Fruit fly (Drosophila melanogaster) whole organism, embryonic: ENCODE data around the gene Hs2st.

ENCODE experiments used
- Ada2b ChIP-seq: fragments of 200-800 bp; sonication (Bioruptor generic); IDR thresholded peaks from 2 replicates; pipeline ENCODE4 v1.3.6; 2022; ENCODE audit warnings: missing biosample characterization, missing genetic modification characterization
- Adf1 ChIP-seq: fragments of 200-800 bp; sonication (Bioruptor generic); IDR thresholded peaks from 2 replicates; pipeline ENCODE4 v1.3.6; 2022; ENCODE audit warnings: missing biosample characterization, missing genetic modification characterization
- Aef1 ChIP-seq: fragments of 200-800 bp; sonication (Bioruptor generic); IDR thresholded peaks from 3 replicates; pipeline ENCODE4 v1.3.6; 2022; ENCODE audit warnings: missing biosample characterization, missing genetic modification characterization
- Bgb ChIP-seq: fragments of 200-800 bp; sonication (Bioruptor generic); IDR thresholded peaks from 2 replicates; pipeline ENCODE4 v1.3.6; 2022; ENCODE audit warnings: missing biosample characterization, missing genetic modification characterization; ENCODE audit not compliant: partially characterized antibody
- CG10462 ChIP-seq: fragments of 200-800 bp; sonication (Bioruptor generic); optimal IDR thresholded peaks from 2 replicates; lab custom pipeline; 2016; ENCODE audit warnings: missing biosample characterization, missing genetic modification characterization
- CG12299 ChIP-seq: fragments of 200-800 bp; sonication (Bioruptor generic); optimal IDR thresholded peaks from 2 replicates; lab custom pipeline; 2018; ENCODE audit warnings: missing biosample characterization, mild to moderate bottlenecking, missing genetic modification characterization
- CG12769 ChIP-seq: fragments of 200-800 bp; sonication (Bioruptor generic); optimal IDR thresholded peaks from 2 replicates; lab custom pipeline; 2019; ENCODE audit warnings: missing biosample characterization, mild to moderate bottlenecking, missing genetic modification characterization, moderate library complexity
- CG17361 ChIP-seq: fragments of 200-800 bp; sonication (Bioruptor generic); IDR thresholded peaks from 3 replicates; pipeline ENCODE4 v1.3.6; 2022; ENCODE audit warnings: missing biosample characterization, missing genetic modification characterization
- CG18011 ChIP-seq: fragments of 200-800 bp; sonication (Bioruptor generic); optimal IDR thresholded peaks from 2 replicates; lab custom pipeline; 2017; ENCODE audit warnings: missing biosample characterization, missing genetic modification characterization, mild to moderate bottlenecking, moderate library complexity, missing genotype
- CG33557 ChIP-seq: fragments of 200-800 bp; sonication (Bioruptor generic); optimal IDR thresholded peaks from 2 replicates; lab custom pipeline; 2019; ENCODE audit warnings: missing biosample characterization, mild to moderate bottlenecking, missing genetic modification characterization, moderate library complexity
- CG3847 ChIP-seq: fragments of 200-800 bp; sonication (Bioruptor generic); IDR thresholded peaks from 2 replicates; pipeline ENCODE4 v1.3.6; 2022; ENCODE audit warnings: missing biosample characterization, missing genetic modification characterization
- CG42726 ChIP-seq: fragments of 200-800 bp; sonication (Bioruptor generic); IDR thresholded peaks from 2 replicates; pipeline ENCODE4 v1.3.6; 2022; ENCODE audit warnings: missing biosample characterization, missing genetic modification characterization; ENCODE audit not compliant: partially characterized antibody
- CG4360 ChIP-seq: fragments of 200-800 bp; sonication (Bioruptor generic); IDR thresholded peaks from 2 replicates; pipeline ENCODE4 v1.3.6; 2022; ENCODE audit warnings: missing biosample characterization, missing genetic modification characterization
- Deaf1 ChIP-seq: fragments of 200-800 bp; optimal IDR thresholded peaks from 3 replicates; lab custom pipeline; 2019; ENCODE audit warnings: missing biosample characterization, mild to moderate bottlenecking, missing genetic modification characterization, moderate library complexity
- Ets65A ChIP-seq: fragments of 200-800 bp; sonication (Bioruptor generic); peaks from one replicate; lab custom pipeline; 2016; ENCODE audit warnings: missing biosample characterization, missing genetic modification characterization
- Hmx ChIP-seq: fragments of 200-800 bp; sonication (Bioruptor generic); optimal IDR thresholded peaks from 2 replicates; lab custom pipeline; 2016; ENCODE audit warnings: missing biosample characterization, missing genetic modification characterization
- Neu2 ChIP-seq: fragments of 200-800 bp; sonication (Bioruptor generic); optimal IDR thresholded peaks from 3 replicates; lab custom pipeline; 2016; ENCODE audit warnings: missing biosample characterization, missing genetic modification characterization, borderline replicate concordance
- Nf-YB ChIP-seq: fragments of 200-800 bp; sonication (Bioruptor generic); optimal IDR thresholded peaks from 3 replicates; lab custom pipeline; 2019; ENCODE audit warnings: missing biosample characterization, mild to moderate bottlenecking, missing genetic modification characterization, moderate library complexity
- Nf-YC ChIP-seq: fragments of 200-800 bp; optimal IDR thresholded peaks from 3 replicates; lab custom pipeline; 2019; ENCODE audit warnings: missing biosample characterization, mild to moderate bottlenecking, missing genetic modification characterization, moderate library complexity
- Rfx ChIP-seq: fragments of 200-800 bp; sonication (Bioruptor generic); IDR thresholded peaks from 2 replicates; pipeline ENCODE4 v1.3.6; 2022; ENCODE audit warnings: missing biosample characterization, missing genetic modification characterization
- Stat92E ChIP-seq, 3 experiments: fragments of >200 bp in 2 of 3; fragments of 200-800 bp in 1 of 3; sonication (Bioruptor generic) in 1 of 3; optimal IDR thresholded peaks; 2 replicates each; lab custom pipeline; 2017 to 2019; ENCODE audit warnings: missing biosample characterization in 3 of 3, missing genetic modification characterization in 3 of 3, mild to moderate bottlenecking in 1 of 3, moderate library complexity in 1 of 3
- Trl ChIP-seq, 3 experiments: fragments of >200 bp in 2 of 3; fragments of 200-800 bp in 1 of 3; sonication (Bioruptor generic) in 1 of 3; optimal IDR thresholded peaks; 2 replicates in 1 of 3; 3 replicates in 2 of 3; lab custom pipeline; 2016 to 2017; ENCODE audit warnings: missing biosample characterization in 1 of 3, missing genetic modification characterization in 1 of 3
- Xbp1 ChIP-seq: fragments of 200-800 bp; sonication (Bioruptor generic); optimal IDR thresholded peaks from 3 replicates; lab custom pipeline; 2016; ENCODE audit warnings: missing biosample characterization, mild to moderate bottlenecking, missing genetic modification characterization
- abd-A ChIP-seq: fragments of 200-800 bp; sonication (Bioruptor generic); optimal IDR thresholded peaks from 3 replicates; lab custom pipeline; 2019; ENCODE audit warnings: missing biosample characterization, mild to moderate bottlenecking, missing genetic modification characterization, moderate library complexity
- ash1 ChIP-seq: fragments of 200-800 bp; sonication (Bioruptor generic); optimal IDR thresholded peaks from 2 replicates; lab custom pipeline; 2018; ENCODE audit warnings: missing biosample characterization, mild to moderate bottlenecking, missing genetic modification characterization
- bcd ChIP-seq: fragments of 200-800 bp; sonication (Bioruptor generic); optimal IDR thresholded peaks from 2 replicates; lab custom pipeline; 2017; ENCODE audit warnings: missing biosample characterization, mild to moderate bottlenecking, missing genetic modification characterization
- bowl ChIP-seq: fragments of 200-800 bp; sonication (Bioruptor generic); IDR thresholded peaks from 2 replicates; pipeline ENCODE4 v1.3.6; 2022; ENCODE audit warnings: missing biosample characterization, missing genetic modification characterization
- cg ChIP-seq: fragments of 200-800 bp; sonication (Bioruptor generic); optimal IDR thresholded peaks from 3 replicates; lab custom pipeline; 2019; ENCODE audit warnings: missing biosample characterization, mild to moderate bottlenecking, missing genetic modification characterization, moderate library complexity
- chinmo ChIP-seq: fragments of 200-800 bp; sonication (Bioruptor generic); IDR thresholded peaks from 4 replicates; pipeline ENCODE4 v1.3.6; 2022; ENCODE audit warnings: missing biosample characterization, missing genetic modification characterization; ENCODE audit not compliant: partially characterized antibody
- crol ChIP-seq: fragments of 200-800 bp; sonication (Bioruptor generic); IDR thresholded peaks from 2 replicates; pipeline ENCODE4 v1.3.6; 2022; ENCODE audit warnings: missing biosample characterization, missing genetic modification characterization
- dmrt99B ChIP-seq: fragments of 200-800 bp; sonication (Bioruptor generic); optimal IDR thresholded peaks from 2 replicates; lab custom pipeline; 2018; ENCODE audit warnings: missing biosample characterization, mild to moderate bottlenecking, missing genetic modification characterization, moderate library complexity
- ewg ChIP-seq: fragments of 200-800 bp; sonication (Bioruptor generic); optimal IDR thresholded peaks from 3 replicates; lab custom pipeline; 2017; ENCODE audit warnings: mild to moderate bottlenecking, missing biosample characterization, missing genetic modification reagents, missing genetic modification characterization
- gem ChIP-seq: fragments of 200-800 bp; sonication (Bioruptor generic); optimal IDR thresholded peaks from 2 replicates; lab custom pipeline; 2019; ENCODE audit warnings: missing biosample characterization, mild to moderate bottlenecking, missing genetic modification characterization, moderate library complexity
- prd ChIP-seq, 3 experiments: fragments of >200 bp in 2 of 3; fragments of 200-800 bp in 1 of 3; sonication (Bioruptor generic) in 1 of 3; optimal IDR thresholded peaks in 2 of 3; IDR thresholded peaks in 1 of 3; 2 replicates in 2 of 3; 3 replicates in 1 of 3; pipeline versions ENCODE4 v1.3.6 to Lab custom; 2017 to 2022; ENCODE audit warnings: missing biosample characterization in 1 of 3, missing genetic modification characterization in 1 of 3
- ro ChIP-seq: fragments of 200-800 bp; sonication (Bioruptor generic); IDR thresholded peaks from 2 replicates; pipeline ENCODE4 v1.3.6; 2022; ENCODE audit warnings: missing biosample characterization, missing genetic modification characterization
- row ChIP-seq: fragments of 200-800 bp; sonication (Bioruptor generic); IDR thresholded peaks from 3 replicates; pipeline ENCODE4 v1.3.6; 2022; ENCODE audit warnings: missing biosample characterization, missing genetic modification characterization
- ttk ChIP-seq: fragments of 200-800 bp; sonication (Bioruptor generic); IDR thresholded peaks from 2 replicates; pipeline ENCODE4 v2.1.2; 2022; ENCODE audit warnings: missing biosample characterization, missing genetic modification characterization
- wdn ChIP-seq: fragments of 200-800 bp; sonication (Bioruptor generic); IDR thresholded peaks from 2 replicates; pipeline ENCODE4 v1.3.6; 2022; ENCODE audit warnings: missing biosample characterization, missing genetic modification characterization
- wor ChIP-seq: fragments of 200-800 bp; sonication (Bioruptor generic); IDR thresholded peaks from 2 replicates; pipeline ENCODE4 v1.3.6; 2022; ENCODE audit warnings: missing biosample characterization, missing genetic modification characterization

Gene Hs2st

DNA sequence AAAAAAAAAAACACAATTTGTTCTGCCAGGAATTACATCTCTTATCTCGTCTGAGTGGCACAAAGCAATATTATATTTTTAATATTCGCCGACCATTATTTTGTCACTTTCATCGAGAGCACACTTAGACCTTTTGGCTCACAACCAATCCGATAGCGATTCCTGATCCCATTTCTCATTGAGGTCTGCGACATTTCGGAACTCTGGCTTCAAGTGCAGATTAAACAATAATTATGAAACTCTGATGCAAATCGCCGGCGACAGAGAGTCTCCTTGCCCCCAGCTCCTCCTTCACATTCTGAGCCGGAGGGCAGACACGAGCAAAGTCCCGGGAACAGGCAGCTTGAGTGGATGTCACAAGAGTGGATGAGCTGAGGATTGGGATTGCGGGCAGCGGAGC lies 24.5 kb upstream of the Hs2st start:
- TF ChIP-seq bcd (GFP tag; lab: Kevin White, UChicago): no peak
- TF ChIP-seq dmrt99B (tag; lab: Kevin White, UChicago): no peak
- no peak for TF ChIP-seq CG33557 (GFP tag; lab: Kevin White, UChicago)
- TF ChIP-seq Neu2 (GFP tag; lab: Kevin White, UChicago): no peak
- TF ChIP-seq Xbp1 (GFP tag; lab: Kevin White, UChicago): no peak
- no peak for TF ChIP-seq bowl (GFP tag; lab: Robert Waterston, UW)
- no peak for TF ChIP-seq CG17361
- no peak for TF ChIP-seq ro (GFP tag; lab: Robert Waterston, UW)
- no peak for TF ChIP-seq Bgb (GFP tag; lab: Robert Waterston, UW)
- TF ChIP-seq wdn (GFP tag; lab: Robert Waterston, UW): no peak
- TF ChIP-seq CG10462 (GFP tag; lab: Kevin White, UChicago): no peak
- TF ChIP-seq ash1 (GFP tag; lab: Kevin White, UChicago): no peak
- TF ChIP-seq ttk: no peak
- TF ChIP-seq CG12769: no peak
- no peak for TF ChIP-seq CG12299 (tag; lab: Kevin White, UChicago)
- no peak for TF ChIP-seq Ada2b (GFP tag; lab: Robert Waterston, UW)

DNA sequence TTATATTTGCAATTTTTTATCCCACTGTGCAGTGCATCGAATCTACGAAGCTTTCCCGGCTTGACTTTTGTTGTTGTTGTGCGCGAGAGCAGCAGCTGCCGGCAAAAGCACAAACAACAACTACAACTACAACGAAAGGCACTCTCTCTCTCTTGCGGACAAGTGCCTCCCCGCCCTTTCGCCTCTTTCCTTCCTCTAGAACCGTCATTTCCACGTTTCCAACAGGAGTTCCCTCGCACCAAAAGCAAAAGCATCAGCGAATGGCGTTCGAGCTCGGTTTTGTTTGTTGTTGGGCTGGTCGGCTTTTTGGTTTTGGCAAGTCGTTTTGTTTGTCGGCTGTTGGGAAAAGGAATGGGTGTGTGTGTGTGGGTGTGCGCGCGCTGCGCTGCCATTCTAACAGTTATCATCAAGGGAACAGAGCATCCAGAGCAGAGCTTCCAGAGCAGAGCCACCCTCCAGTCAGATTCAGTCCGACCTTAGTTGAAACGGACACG lies 19.3 kb upstream of the Hs2st start, which contains the start of gene tj:
Gene tj, plus strand, starts transcription at position 444 of the 494 bp plus-strand sequence.
- TF ChIP-seq Trl (optimal IDR thresholded peaks at IDR 0.05; lab: Kevin White, UChicago) (peak; percentile 9 to 46), Trl (GFP tag; optimal IDR thresholded peaks at IDR 0.05; lab: Kevin White, UChicago) (no peak), chinmo (GFP tag; lab: Robert Waterston, UW) (0 out of 4 replicates have a peak, but pooled peaks have one; percentile 38), Nf-YB (GFP tag; lab: Kevin White, UChicago) (peak; percentile 92), Aef1 (GFP tag; lab: Robert Waterston, UW) (peak; percentile 43), CG42726 (GFP tag; lab: Robert Waterston, UW) (0 out of 2 replicates have a peak, but pooled peaks have one; percentile 19), CG3847 (GFP tag; lab: Robert Waterston, UW) (no peak), Deaf1 (tag; lab: Kevin White, UChicago) (peak; percentile 93), CG18011 (GFP tag; lab: Kevin White, UChicago) (no peak), CG4360 (GFP tag; lab: Robert Waterston, UW) (peak; percentile 71), Stat92E (GFP tag; optimal IDR thresholded peaks at IDR 0.05; lab: Kevin White, UChicago) (no peak), Ets65A (peak; percentile 66), wor (GFP tag; lab: Robert Waterston, UW) (no peak), Nf-YC (peak; percentile 96), prd (optimal IDR thresholded peaks at IDR 0.05; lab: Kevin White, UChicago) (no peak), prd (GFP tag; IDR thresholded peaks at IDR 0.05; lab: Robert Waterston, UW) (0 out of 3 replicates have a peak, but pooled peaks have one; percentile 0), Adf1 (peak; percentile 29; the same call in 1 of the 2 replicates), crol (peak; percentile 59), Rfx (GFP tag; lab: Robert Waterston, UW) (0 out of 2 replicates have a peak, but pooled peaks have one; percentile 11), Hmx (no peak), ewg (peak; percentile 20), cg (peak; percentile 53), gem (no peak), row (peak; percentile 4; the same call in 1 of the 3 replicates), abd-A (tag; lab: Kevin White, UChicago) (peak; percentile 42)
